Fruit fly (Drosophila melanogaster) Kc167 (cell line): ENCODE measurements around the gene Ppt2.

Experiments used
- Myc ChIP-seq: fragments of >200 bp; optimal IDR thresholded peaks from 2 replicates; lab custom pipeline; 2017; ENCODE audit warnings: missing external identifiers
- Sin3A ChIP-seq: fragments of >200 bp; optimal IDR thresholded peaks from 2 replicates; lab custom pipeline; 2018; ENCODE audit warnings: missing external identifiers
- h ChIP-seq: fragments of >200 bp; optimal IDR thresholded peaks from 3 replicates; lab custom pipeline; 2018; ENCODE audit warnings: missing external identifiers
- insv ChIP-seq: fragments of >200 bp; optimal IDR thresholded peaks from 3 replicates; lab custom pipeline; 2018; ENCODE audit warnings: missing external identifiers
- psq ChIP-seq: fragments of >200 bp; optimal IDR thresholded peaks from 2 replicates; lab custom pipeline; 2017; ENCODE audit warnings: missing external identifiers
- ttk ChIP-seq: sonication (Bioruptor generic); optimal IDR thresholded peaks from 2 replicates; lab custom pipeline; 2017; ENCODE audit warnings: missing external identifiers

Gene Ppt2

DNA sequence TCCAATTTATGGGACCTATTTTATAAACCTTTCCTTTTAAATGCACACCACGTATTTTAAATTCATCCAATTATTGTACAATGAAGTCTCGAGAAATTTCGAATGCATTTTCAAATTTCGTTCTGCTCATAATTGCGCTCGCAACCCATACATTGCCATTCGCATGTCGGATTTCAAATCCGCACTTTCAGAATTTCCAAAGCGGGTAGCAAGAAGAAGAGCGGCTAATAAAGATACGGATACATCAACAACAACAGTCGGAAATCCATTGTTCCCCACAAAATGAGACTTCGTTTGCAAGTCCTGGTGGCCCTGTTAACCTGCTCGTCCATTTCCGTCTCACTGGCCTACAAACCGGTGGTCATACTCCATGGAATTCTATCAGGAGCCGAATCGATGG, at the start of gene Ppt2:
Ppt2 (plus strand) TSS at position 209 of the 400 bp plus-strand sequence.
- TF ChIP-seq insv (lab: Kevin White, UChicago) = no peak
- TF ChIP-seq Myc = no peak
- no peak for TF ChIP-seq Sin3A (lab: Kevin White, UChicago)
- no peak for TF ChIP-seq h (lab: Kevin White, UChicago)
- no peak for TF ChIP-seq psq (lab: Kevin White, UChicago)
- TF ChIP-seq ttk = no peak

DNA sequence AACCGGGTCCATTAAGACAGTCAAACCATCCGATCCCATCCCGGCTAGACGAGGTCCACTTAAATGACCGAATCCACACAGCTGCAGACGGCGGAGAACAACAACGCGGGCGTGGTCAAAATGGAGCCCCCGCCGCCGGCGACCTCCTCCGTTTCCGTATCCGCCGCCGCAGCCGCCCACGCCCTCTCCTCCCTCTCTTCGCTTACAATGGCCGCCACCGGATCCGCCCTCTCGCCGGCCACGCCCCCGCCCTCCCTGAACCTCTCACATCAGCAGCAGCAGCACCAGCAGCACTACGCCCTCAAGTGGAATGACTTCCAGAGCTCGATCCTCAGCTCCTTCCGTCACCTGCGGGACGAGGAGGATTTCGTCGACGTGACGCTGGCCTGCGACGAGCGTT, 44.6 kb upstream of the Ppt2 start:
- TF ChIP-seq insv (lab: Kevin White, UChicago) = no peak
- TF ChIP-seq ttk = no peak
- no peak for TF ChIP-seq psq (lab: Kevin White, UChicago)
- no peak for TF ChIP-seq Sin3A (lab: Kevin White, UChicago)
- no peak for TF ChIP-seq Myc
- no peak for TF ChIP-seq h (lab: Kevin White, UChicago)

DNA sequence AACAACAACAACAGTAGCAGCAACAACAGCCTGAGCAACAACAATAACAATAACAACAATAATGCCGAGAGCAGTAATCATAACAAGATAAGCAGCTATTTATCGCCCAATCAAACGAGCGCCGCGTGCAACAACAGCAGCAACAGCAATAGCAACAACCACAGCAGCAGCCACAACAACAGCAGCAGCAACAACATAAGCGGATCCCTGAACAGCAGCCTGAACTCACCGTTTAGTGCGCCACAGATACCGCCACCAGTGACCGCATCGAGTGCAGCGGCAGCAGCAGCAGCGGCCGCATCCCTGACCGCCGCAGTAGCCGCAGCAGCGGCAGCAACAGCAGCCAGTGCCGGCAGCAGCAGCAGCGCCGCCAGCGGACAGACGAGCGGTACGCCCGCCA, 43.7 kb upstream of the Ppt2 start:
- no peak for TF ChIP-seq Sin3A (lab: Kevin White, UChicago)

DNA sequence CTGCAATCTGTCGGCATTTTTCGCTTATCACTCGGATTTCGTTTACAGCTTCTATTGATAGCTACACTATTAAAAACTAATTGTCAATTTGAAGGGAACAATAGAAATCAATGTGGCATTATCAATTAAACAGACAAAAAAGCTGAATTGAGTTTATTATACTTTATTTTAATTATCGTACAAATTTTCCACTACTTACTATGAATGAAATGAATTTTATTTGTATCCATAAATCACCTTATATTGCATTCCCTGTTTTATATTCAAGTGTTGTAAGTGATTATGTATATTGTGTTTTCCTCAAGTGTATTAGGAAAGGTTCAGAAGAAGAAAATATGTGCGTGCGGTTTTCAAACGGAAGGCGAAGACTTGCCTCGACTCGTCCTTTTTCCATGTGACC, 36.2 kb upstream of the Ppt2 start:
- TF ChIP-seq psq (lab: Kevin White, UChicago) (no peak), Myc (no peak), insv (lab: Kevin White, UChicago) (no peak), Sin3A (lab: Kevin White, UChicago) (no peak), h (lab: Kevin White, UChicago) (no peak), ttk (no peak)

DNA sequence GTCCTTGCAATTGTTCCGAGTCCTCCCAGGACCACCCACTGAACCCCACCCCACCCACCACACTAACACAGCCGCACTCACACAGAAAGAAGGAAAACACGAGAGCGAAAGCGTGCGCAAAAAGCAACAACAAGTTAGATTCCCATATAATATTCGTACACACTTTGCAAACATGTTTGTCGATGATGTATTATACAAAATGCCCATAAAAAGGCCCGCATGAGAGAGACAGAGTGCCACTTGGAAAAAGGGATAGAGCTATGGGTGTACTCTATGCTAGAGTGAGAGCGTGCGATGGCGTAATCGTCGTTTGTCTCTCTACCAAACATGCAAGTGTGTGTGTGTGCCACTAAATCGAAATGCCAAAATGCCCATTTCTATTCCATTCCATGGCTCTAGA, 32.4 kb upstream of the Ppt2 start:
- TF ChIP-seq Sin3A (lab: Kevin White, UChicago) (no peak), ttk (no peak), Myc (no peak), insv (lab: Kevin White, UChicago) (no peak), h (lab: Kevin White, UChicago) (no peak)

DNA sequence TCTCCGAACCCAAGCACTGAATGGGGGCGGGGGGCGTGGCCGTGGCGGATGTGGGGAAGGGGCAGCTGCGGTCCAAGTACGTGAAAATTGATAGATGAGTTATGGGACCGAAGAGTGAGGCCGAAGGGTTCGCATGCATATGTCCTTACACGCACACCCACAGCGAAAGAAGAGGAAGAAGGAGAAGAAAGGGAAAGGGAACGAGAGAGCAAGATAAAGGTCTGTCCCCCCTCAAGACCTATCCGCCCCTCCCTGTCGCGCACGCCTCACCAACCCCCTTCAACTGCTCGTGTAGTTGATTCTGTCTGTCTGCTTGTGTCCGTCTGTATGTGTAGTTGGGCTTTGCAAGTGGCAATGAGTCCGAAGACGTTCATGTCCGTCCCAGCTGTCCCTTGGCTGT, 30.7 kb upstream of the Ppt2 start:
- no peak for TF ChIP-seq h (lab: Kevin White, UChicago)
- TF ChIP-seq Myc = no peak
- no peak for TF ChIP-seq insv (lab: Kevin White, UChicago)
- TF ChIP-seq Sin3A (lab: Kevin White, UChicago) = no peak
- no peak for TF ChIP-seq ttk
- TF ChIP-seq psq (lab: Kevin White, UChicago) = no peak

DNA sequence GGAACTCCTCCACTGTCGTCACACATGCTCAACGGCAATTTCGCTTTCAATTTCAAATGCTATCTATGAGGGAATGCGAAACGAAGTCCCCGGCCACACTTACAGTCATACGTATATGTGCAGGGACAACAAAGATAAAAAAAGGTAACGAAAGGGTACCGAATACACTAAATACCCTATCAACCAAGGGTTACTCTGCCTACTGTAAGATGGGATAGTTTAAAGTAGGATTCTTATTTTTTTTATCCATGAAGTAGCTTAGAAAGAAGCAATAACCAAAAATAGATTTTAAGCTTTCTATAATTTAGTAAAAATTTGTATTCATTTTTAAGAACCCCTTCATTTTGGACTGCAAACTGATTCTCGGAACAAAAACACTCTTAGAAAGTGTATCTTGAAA, 28.9 kb upstream of the Ppt2 start:
- TF ChIP-seq Sin3A (lab: Kevin White, UChicago) (no peak), insv (lab: Kevin White, UChicago) (no peak), psq (lab: Kevin White, UChicago) (no peak), ttk (no peak), Myc (no peak), h (lab: Kevin White, UChicago) (no peak)

DNA sequence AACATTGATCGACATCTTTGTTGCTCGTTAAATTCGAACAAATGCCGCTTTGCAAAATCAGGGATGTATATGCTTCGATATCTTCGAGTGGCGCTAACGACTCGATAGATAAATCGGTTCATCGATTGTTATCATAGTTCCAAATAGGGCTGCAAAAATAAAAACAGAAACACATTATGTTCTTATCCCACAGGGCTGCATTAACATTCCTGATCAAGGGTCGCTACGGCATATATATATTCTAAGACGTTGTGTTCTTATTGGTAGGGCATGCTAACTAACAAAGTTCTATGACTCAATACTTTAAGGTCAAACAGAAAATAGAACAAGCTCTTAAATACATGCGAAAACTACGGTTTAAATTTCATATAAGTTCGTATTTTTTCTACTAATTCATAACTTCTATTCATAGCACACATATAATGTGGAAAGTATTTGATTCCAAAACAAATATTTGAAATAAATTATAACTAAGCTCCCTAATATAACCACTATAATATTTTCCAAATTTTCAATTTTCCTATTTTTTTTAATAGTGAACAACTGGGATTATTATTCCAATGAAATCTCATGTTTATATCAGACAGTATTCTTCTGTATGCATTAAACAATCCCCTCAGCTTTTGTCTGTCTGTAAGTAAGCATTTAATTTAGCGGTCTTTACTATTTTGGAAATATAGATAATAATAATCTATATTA, 11.0 kb upstream of the Ppt2 start, which contains the start of gene cmet:
cmet (minus strand) TSS at position 70 of the 699 bp plus-strand sequence.
- TF ChIP-seq ttk = no peak
- TF ChIP-seq h (lab: Kevin White, UChicago) = no peak
- TF ChIP-seq insv (lab: Kevin White, UChicago) = no peak
- no peak for TF ChIP-seq Sin3A (lab: Kevin White, UChicago)
- TF ChIP-seq Myc = no peak

DNA sequence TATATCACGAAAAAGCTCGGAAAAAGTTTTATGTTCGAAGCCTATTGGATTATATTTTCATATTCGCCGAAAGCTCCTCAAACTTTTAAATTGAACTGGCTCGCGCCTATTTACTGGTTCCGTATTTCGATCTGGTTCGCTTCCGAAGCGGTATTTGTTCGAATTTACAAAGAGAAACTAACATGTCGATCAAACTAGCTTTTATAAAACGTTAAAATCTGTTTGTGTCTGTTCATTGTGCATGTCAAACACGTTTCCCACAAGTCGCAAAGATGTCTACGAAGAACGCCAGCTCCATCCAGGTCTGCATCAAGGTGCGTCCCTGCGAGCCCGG, 10.5 kb upstream of the Ppt2 start, which contains the start of gene cana:
cana (plus strand) TSS at position 149 of the 334 bp plus-strand sequence.
- TF ChIP-seq Myc = no peak
- TF ChIP-seq ttk = no peak
- TF ChIP-seq insv (lab: Kevin White, UChicago) = no peak

DNA sequence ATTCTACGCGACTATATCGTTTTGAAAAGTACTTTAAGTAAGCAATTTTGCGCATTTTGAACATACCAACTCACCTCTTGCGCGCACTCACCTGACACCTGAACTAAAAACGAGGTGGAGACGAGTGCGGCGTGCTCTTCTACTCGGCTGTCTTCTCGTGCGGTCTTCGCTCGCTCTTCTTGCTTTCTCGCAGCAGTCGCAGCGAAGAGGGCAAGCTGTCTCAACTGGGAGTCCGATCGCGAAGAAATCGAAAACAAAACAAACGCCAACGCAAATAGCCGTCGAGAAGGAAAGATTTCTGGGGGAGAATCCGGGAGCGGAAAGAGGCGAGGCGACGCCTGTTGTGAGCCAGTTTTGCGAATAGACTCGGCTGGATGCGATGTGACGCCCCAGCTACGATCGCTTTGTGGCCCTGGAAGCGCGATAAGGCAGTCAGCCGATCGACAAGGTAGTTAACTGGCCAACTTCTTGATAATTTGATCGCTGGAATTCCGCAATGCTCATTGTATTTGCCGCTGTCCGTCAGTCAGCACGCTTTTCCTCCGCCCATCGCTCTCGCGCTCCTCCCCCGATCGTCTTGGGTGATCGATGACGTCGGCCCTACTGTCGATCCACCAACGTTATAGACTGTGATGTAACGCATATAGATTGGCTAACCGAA, 8.3 kb upstream of the Ppt2 start:
- TF ChIP-seq psq (lab: Kevin White, UChicago) = no peak
- no peak for TF ChIP-seq ttk
- no peak for TF ChIP-seq insv (lab: Kevin White, UChicago)
- TF ChIP-seq Sin3A (lab: Kevin White, UChicago) = no peak
- no peak for TF ChIP-seq h (lab: Kevin White, UChicago)
- TF ChIP-seq Myc = no peak

DNA sequence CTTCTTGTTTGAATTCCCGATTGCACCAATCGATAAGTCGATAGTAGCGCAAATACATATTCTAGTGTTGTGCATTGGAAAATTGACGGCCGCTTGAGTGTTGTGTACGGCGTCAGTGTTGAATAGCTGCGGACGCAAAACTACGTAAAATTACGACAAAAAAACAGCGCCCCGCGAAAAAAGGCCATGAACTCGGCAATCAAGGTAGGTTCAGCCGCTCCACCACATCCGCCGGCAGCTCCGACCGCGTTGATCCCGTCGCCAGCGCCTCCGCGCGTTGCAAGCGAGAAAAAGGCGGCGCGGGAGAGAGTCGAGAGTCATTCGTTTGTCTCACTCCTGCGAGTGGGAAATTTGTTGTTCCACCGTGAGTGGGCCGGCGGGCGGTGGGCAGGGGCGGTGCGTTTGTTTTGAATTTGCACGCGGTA, 2.2 kb upstream of the Ppt2 start, which contains the start of gene CG33695:
CG33695 (plus strand) TSS at position 95 of the 425 bp plus-strand sequence.
- TF ChIP-seq h (lab: Kevin White, UChicago) (no peak), insv (lab: Kevin White, UChicago) (no peak), Sin3A (lab: Kevin White, UChicago) (no peak), Myc (no peak), ttk (no peak), psq (lab: Kevin White, UChicago) (no peak)

DNA sequence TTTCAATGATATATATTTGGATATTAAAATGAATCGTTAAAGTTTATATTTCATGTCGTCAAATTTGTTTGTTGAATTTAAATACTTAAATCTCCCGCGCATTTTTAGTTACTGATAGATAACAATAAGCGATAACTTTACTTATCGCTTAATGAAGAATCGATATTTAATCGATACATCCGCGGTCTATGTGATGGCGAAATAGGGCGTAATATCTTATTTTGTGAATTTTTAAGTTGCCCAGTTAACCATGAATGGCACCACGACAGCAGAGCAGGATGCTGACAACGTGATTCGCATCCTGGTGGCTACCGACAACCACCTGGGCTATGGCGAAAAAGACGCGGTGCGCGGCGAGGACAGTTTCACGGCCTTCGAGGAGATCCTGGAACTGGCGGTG, 1.8 kb downstream of the Ppt2 start, which contains the start of gene mre11:
mre11 (plus strand) TSS at position 161 of the 400 bp plus-strand sequence.
- TF ChIP-seq Sin3A (lab: Kevin White, UChicago) = no peak

DNA sequence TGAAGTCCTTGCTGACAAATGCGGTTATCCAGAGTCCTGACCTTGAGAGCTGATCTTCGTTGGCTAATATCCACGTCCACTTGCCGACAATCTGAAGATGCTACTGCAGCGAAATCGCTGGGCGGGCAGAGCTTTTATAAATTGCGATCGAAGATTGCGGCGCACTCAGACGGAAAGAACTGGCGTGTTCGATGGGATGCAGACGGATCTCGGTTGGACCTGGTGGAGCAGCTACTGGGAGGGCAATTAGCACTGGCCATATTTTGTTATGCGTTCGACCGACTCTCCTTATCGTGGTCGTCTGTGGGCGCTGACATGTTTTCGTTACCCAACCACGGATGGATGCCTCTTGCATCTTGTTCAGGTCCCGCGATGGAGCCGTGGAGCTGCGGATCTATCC, 5.5 kb downstream of the Ppt2 start, which contains the start of gene Osi21:
Osi21 (minus strand) TSS at position 101 of the 400 bp plus-strand sequence.
- TF ChIP-seq Sin3A (lab: Kevin White, UChicago) = no peak
- TF ChIP-seq ttk = no peak
- no peak for TF ChIP-seq h (lab: Kevin White, UChicago)
- no peak for TF ChIP-seq psq (lab: Kevin White, UChicago)
